Worm (Caenorhabditis elegans) whole organism, mixed stage, embryonic: ENCODE data around the gene hrg-10.

ENCODE experiments used
- M03D4.4 ChIP-seq: sonication (generic microtip); optimal IDR thresholded peaks from 2 replicates; lab custom pipeline; 2017; ENCODE audit warnings: mild to moderate bottlenecking, missing genetic modification characterization, missing compliant biosample characterization
- bed-3 ChIP-seq: fragments of 200-800 bp; sonication (Bioruptor generic); optimal IDR thresholded peaks from 3 replicates; lab custom pipeline; 2018; ENCODE audit warnings: mild to moderate bottlenecking, missing genetic modification characterization, moderate library complexity, missing compliant biosample characterization
- blmp-1 ChIP-seq: fragments of 150-350 bp; optimal IDR thresholded peaks from 2 replicates; lab custom pipeline; 2014; ENCODE audit warnings: missing biosample characterization, missing genetic modification characterization
- ceh-43 ChIP-seq: fragments of 200-800 bp; sonication (Bioruptor generic); optimal IDR thresholded peaks from 2 replicates; lab custom pipeline; 2018; ENCODE audit warnings: mild to moderate bottlenecking, missing genetic modification characterization, moderate library complexity, missing compliant biosample characterization
- ceh-83 ChIP-seq: fragments of 200-800 bp; sonication (Bioruptor generic); optimal IDR thresholded peaks from 2 replicates; lab custom pipeline; 2018; ENCODE audit warnings: mild to moderate bottlenecking, missing genetic modification characterization, missing compliant biosample characterization
- cnd-1 ChIP-seq: fragments of 200-800 bp; sonication (Bioruptor generic); optimal IDR thresholded peaks from 2 replicates; lab custom pipeline; 2018; ENCODE audit warnings: mild to moderate bottlenecking, missing genetic modification characterization, missing compliant biosample characterization
- drap-1 ChIP-seq: fragments of 200-800 bp; sonication (Bioruptor generic); optimal IDR thresholded peaks from 3 replicates; lab custom pipeline; 2018; ENCODE audit warnings: mild to moderate bottlenecking, missing genetic modification characterization, missing compliant biosample characterization
- elt-1 ChIP-seq: sonication (generic microtip); optimal IDR thresholded peaks from 2 replicates; lab custom pipeline; 2017; ENCODE audit warnings: missing genetic modification characterization, mild to moderate bottlenecking, missing compliant biosample characterization, antibody characterized with exemption, moderate library complexity, borderline replicate concordance; ENCODE audit not compliant: insufficient read depth
- elt-3 ChIP-seq: fragments of 150-350 bp; optimal IDR thresholded peaks from 2 replicates; lab custom pipeline; 2014; ENCODE audit warnings: missing biosample characterization, missing genetic modification characterization
- flh-1 ChIP-seq: fragments of 200-800 bp; sonication (Bioruptor generic); optimal IDR thresholded peaks from 2 replicates; lab custom pipeline; 2018; ENCODE audit warnings: mild to moderate bottlenecking, missing genetic modification characterization, moderate library complexity, missing compliant biosample characterization
- ham-2 ChIP-seq: fragments of 200-800 bp; sonication (Bioruptor generic); optimal IDR thresholded peaks from 2 replicates; lab custom pipeline; 2018; ENCODE audit warnings: mild to moderate bottlenecking, missing genetic modification characterization, missing compliant biosample characterization
- mab-5 ChIP-seq: fragments of 150-350 bp; optimal IDR thresholded peaks from 2 replicates; lab custom pipeline; 2014; ENCODE audit warnings: missing biosample characterization, missing genetic modification characterization
- mls-2 ChIP-seq: sonication (generic microtip); optimal IDR thresholded peaks from 2 replicates; lab custom pipeline; 2016; ENCODE audit warnings: mild to moderate bottlenecking, missing genetic modification characterization, moderate library complexity, missing compliant biosample characterization
- nhr-12 ChIP-seq: fragments of 150-350 bp; optimal IDR thresholded peaks from 2 replicates; lab custom pipeline; 2014; ENCODE audit warnings: missing biosample characterization, missing genetic modification characterization
- nhr-2 ChIP-seq: fragments of 150-350 bp; optimal IDR thresholded peaks from 2 replicates; lab custom pipeline; 2014; ENCODE audit warnings: missing biosample characterization, missing genetic modification characterization
- nhr-76 ChIP-seq: sonication (generic microtip); optimal IDR thresholded peaks from 2 replicates; lab custom pipeline; 2017; ENCODE audit warnings: missing biosample characterization, missing genetic modification characterization
- sptf-1 ChIP-seq: sonication (generic microtip); optimal IDR thresholded peaks from 2 replicates; lab custom pipeline; 2017; ENCODE audit warnings: mild to moderate bottlenecking, missing genetic modification characterization, moderate library complexity, missing compliant biosample characterization
- unc-120 ChIP-seq: sonication (generic microtip); optimal IDR thresholded peaks from 2 replicates; lab custom pipeline; 2017; ENCODE audit warnings: missing genetic modification characterization, missing compliant biosample characterization; ENCODE audit not compliant: poor library complexity, severe bottlenecking
- unc-39 ChIP-seq: fragments of 150-350 bp; optimal IDR thresholded peaks from 2 replicates; lab custom pipeline; 2014; ENCODE audit warnings: missing biosample characterization, missing genetic modification characterization
- unc-62 ChIP-seq: fragments of 150-350 bp; optimal IDR thresholded peaks from 2 replicates; lab custom pipeline; 2014; ENCODE audit warnings: missing biosample characterization, missing genetic modification reagents, missing genetic modification characterization
- zip-8 ChIP-seq: fragments of 150-350 bp; optimal IDR thresholded peaks from 2 replicates; lab custom pipeline; 2014; ENCODE audit warnings: missing biosample characterization, missing genetic modification characterization

Gene hrg-10

ce11 chrV:18912555-18912954 lies 44.6 kb downstream of the hrg-10 start:
- TF ChIP-seq elt-3 (tag; lab: Kevin White, UChicago) = no peak
- no peak for TF ChIP-seq bed-3 (GFP tag; lab: Kevin White, UChicago)
- TF ChIP-seq ceh-43 (GFP tag; lab: Kevin White, UChicago) = no peak
- no peak for TF ChIP-seq drap-1 (GFP tag; lab: Kevin White, UChicago)
- TF ChIP-seq, all 35 proteins: peak for 0

ce11 chrV:18911736-18912135 lies 45.4 kb downstream of the hrg-10 start, which contains the start of gene cyp-42A1:
Gene cyp-42A1 (plus strand): TSS chrV:18912036.
- TF ChIP-seq ham-2 (GFP tag; lab: Kevin White, UChicago) (no peak), elt-1 (no peak), sptf-1 (no peak), unc-62 (GFP tag; lab: Kevin White, UChicago) (no peak), mab-5 (no peak), M03D4.4 (tag; lab: Kevin White, UChicago) (no peak)

- TF ChIP-seq blmp-1 (tag; lab: Kevin White, UChicago) (no peak), elt-1 (no peak), ham-2 (GFP tag; lab: Kevin White, UChicago) (peak; percentile 37), drap-1 (GFP tag; lab: Kevin White, UChicago) (no peak), unc-120 (tag; lab: Kevin White, UChicago) (no peak)
Observed at ce11 chrV:18909682-18910081, 47.4 kb downstream of the hrg-10 start.

ce11 chrV:18907519-18907918 lies 49.6 kb downstream of the hrg-10 start:
- peak; percentile 65 for TF ChIP-seq elt-1
- TF ChIP-seq mls-2 (tag; lab: Kevin White, UChicago) = no peak

- TF ChIP-seq drap-1 (GFP tag; lab: Kevin White, UChicago) = no peak
- TF ChIP-seq cnd-1 (tag; lab: Kevin White, UChicago) = no peak
- no peak for TF ChIP-seq ceh-83
- TF ChIP-seq ceh-43 (GFP tag; lab: Kevin White, UChicago) = no peak
- TF ChIP-seq bed-3 (GFP tag; lab: Kevin White, UChicago) = no peak
- no peak for TF ChIP-seq unc-39 (tag; lab: Kevin White, UChicago)
- no peak for TF ChIP-seq sptf-1
- TF ChIP-seq flh-1 (GFP tag; lab: Kevin White, UChicago) = no peak
- TF ChIP-seq nhr-76 (tag; lab: Kevin White, UChicago) = no peak
- no peak for TF ChIP-seq nhr-12 (tag; lab: Kevin White, UChicago)
- TF ChIP-seq nhr-2 (tag; lab: Kevin White, UChicago) = no peak
- TF ChIP-seq zip-8 (tag; lab: Kevin White, UChicago) = no peak
Observed at ce11 chrV:18903472-18903871, 53.6 kb downstream of the hrg-10 start, which contains the start of gene mihp-2. Gene mihp-2 (plus strand): TSS chrV:18903772.
